Fruit fly (Drosophila melanogaster) whole organism, embryonic: ENCODE measurements around the gene CG7557.
A peak's percentile ranks its signal among the peaks of the same experiment; 100 is the strongest.

ENCODE experiments used
- ATbp ChIP-seq: fragments of 200-800 bp; sonication (Bioruptor generic); optimal IDR thresholded peaks from 2 replicates; lab custom pipeline; 2017; ENCODE audit warnings: missing biosample characterization, mild to moderate bottlenecking, missing genetic modification characterization, missing genetic modification reagents
- Blimp-1 ChIP-seq: fragments of 200-800 bp; sonication (Bioruptor generic); optimal IDR thresholded peaks from 3 replicates; lab custom pipeline; 2018; ENCODE audit warnings: missing biosample characterization, missing genetic modification characterization, mild to moderate bottlenecking, moderate library complexity, missing genetic modification reagents
- CG11456 ChIP-seq: fragments of 200-800 bp; sonication (Bioruptor generic); IDR thresholded peaks from 3 replicates; pipeline ENCODE4 v1.3.6; 2022; ENCODE audit warnings: missing biosample characterization, missing genetic modification characterization
- CG9876 ChIP-seq: fragments of 200-800 bp; sonication (Bioruptor generic); optimal IDR thresholded peaks from 2 replicates; lab custom pipeline; 2016; ENCODE audit warnings: missing biosample characterization, missing genetic modification characterization
- Dfd ChIP-seq, 2 experiments: fragments of >200 bp; optimal IDR thresholded peaks; 2 replicates each; lab custom pipeline; 2017; ENCODE audit warnings: missing biosample characterization in 2 of 2, missing genetic modification characterization in 2 of 2
- chif ChIP-seq, 2 experiments: fragments of 200-800 bp; sonication (Bioruptor generic); optimal IDR thresholded peaks; 3 replicates each; lab custom pipeline; 2016; ENCODE audit warnings: missing biosample characterization in 2 of 2, missing genetic modification characterization in 2 of 2
- emc ChIP-seq: fragments of 200-800 bp; sonication (Bioruptor generic); optimal IDR thresholded peaks from 2 replicates; lab custom pipeline; 2016; ENCODE audit warnings: missing biosample characterization, missing genetic modification characterization
- hth ChIP-seq: fragments of >200 bp; optimal IDR thresholded peaks from 2 replicates; lab custom pipeline; 2017; ENCODE audit warnings: inconsistent platforms
- phol ChIP-seq: fragments of 200-800 bp; sonication (Bioruptor generic); optimal IDR thresholded peaks from 3 replicates; lab custom pipeline; 2018; ENCODE audit warnings: missing biosample characterization, mild to moderate bottlenecking, missing genetic modification characterization, moderate library complexity

- TF ChIP-seq emc (GFP tag; lab: Kevin White, UChicago) = no peak
- peak in 1 of 2 experiments; percentile 44 for TF ChIP-seq chif (GFP tag; optimal IDR thresholded peaks at IDR 0.05; lab: Kevin White, UChicago)
- no peak for TF ChIP-seq Dfd (GFP tag; optimal IDR thresholded peaks at IDR 0.05; lab: Kevin White, UChicago)
- no peak for TF ChIP-seq CG9876 (GFP tag; lab: Kevin White, UChicago)
- no peak for TF ChIP-seq hth
- TF ChIP-seq ATbp (GFP tag; lab: Kevin White, UChicago) = no peak
- TF ChIP-seq phol = peak; percentile 8
- no peak for TF ChIP-seq CG11456 (GFP tag; lab: Robert Waterston, UW)
- no peak for TF ChIP-seq Blimp-1 (GFP tag; lab: Kevin White, UChicago)
Observed at dm6 chr3L:11414453-11414852, 30.5 kb upstream of the CG7557 start.
